Worm (Caenorhabditis elegans) whole organism, L4 larva: ENCODE data around the gene mdt-21.

Source experiments
- F44E2.7 ChIP-seq: fragments of 200-800 bp; sonication (Bioruptor generic); IDR thresholded peaks from 2 replicates; pipeline ENCODE4 v2.1.2; 2022; ENCODE audit warnings: missing genetic modification characterization, missing compliant biosample characterization
- T20F7.1 ChIP-seq: fragments of 200-800 bp; sonication (Bioruptor generic); optimal IDR thresholded peaks from 2 replicates; lab custom pipeline; 2018; ENCODE audit warnings: mild to moderate bottlenecking, missing genetic modification characterization, missing compliant biosample characterization
- aha-1 ChIP-seq: fragments of 150-350 bp; peaks from one replicate; lab custom pipeline; 2014; ENCODE audit warnings: missing biosample characterization, missing genetic modification characterization
- aly-2 ChIP-seq: sonication (generic microtip); optimal IDR thresholded peaks from 2 replicates; lab custom pipeline; 2018; ENCODE audit warnings: missing biosample characterization, missing genetic modification characterization
- arid-1 ChIP-seq: fragments of 200-800 bp; sonication (Bioruptor generic); conservative IDR thresholded peaks from 2 replicates; pipeline ENCODE4 v1.3.6; 2022; ENCODE audit warnings: missing genetic modification reagents, missing genetic modification characterization, missing compliant biosample characterization
- ceh-20 ChIP-seq: fragments of 200-800 bp; sonication (Bioruptor generic); IDR thresholded peaks from 2 replicates; pipeline ENCODE4 v1.3.6; 2022; ENCODE audit warnings: missing genetic modification reagents, missing genetic modification characterization, missing compliant biosample characterization
- ceh-32 ChIP-seq: sonication (generic microtip); optimal IDR thresholded peaks from 2 replicates; lab custom pipeline; 2016; ENCODE audit warnings: mild to moderate bottlenecking, missing genetic modification characterization, missing compliant biosample characterization; ENCODE audit not compliant: poor library complexity
- ceh-82 ChIP-seq: sonication (generic microtip); optimal IDR thresholded peaks from 2 replicates; lab custom pipeline; 2017; ENCODE audit warnings: missing biosample characterization, missing genetic modification characterization
- daf-16 ChIP-seq, 3 experiments: sonication (generic microtip); optimal IDR thresholded peaks; 2 replicates each; lab custom pipeline; 2016 to 2017; ENCODE audit warnings: missing genetic modification characterization in 3 of 3, missing genetic modification reagents in 3 of 3, mild to moderate bottlenecking in 2 of 3, missing compliant biosample characterization in 2 of 3, missing biosample characterization in 1 of 3, moderate library complexity in 1 of 3
- daf-19 ChIP-seq: fragments of 200-800 bp; sonication (Bioruptor generic); conservative IDR thresholded peaks from 2 replicates; pipeline ENCODE4 v1.3.6; 2022; ENCODE audit warnings: missing genetic modification characterization, missing compliant biosample characterization
- dve-1 ChIP-seq: sonication (generic microtip); optimal IDR thresholded peaks from 2 replicates; lab custom pipeline; 2017; ENCODE audit warnings: antibody characterized with exemption, mild to moderate bottlenecking, missing genetic modification characterization, missing compliant biosample characterization; ENCODE audit not compliant: insufficient read depth
- egl-27 ChIP-seq: sonication (generic microtip); optimal IDR thresholded peaks from 3 replicates; lab custom pipeline; 2017; ENCODE audit warnings: missing biosample characterization, missing genetic modification reagents, missing genetic modification characterization
- egl-43 ChIP-seq: fragments of 200-800 bp; sonication (Bioruptor generic); IDR thresholded peaks from 2 replicates; pipeline ENCODE4 v1.3.6; 2022; ENCODE audit warnings: missing genetic modification reagents, missing genetic modification characterization, missing compliant biosample characterization
- fkh-10 ChIP-seq: fragments of 150-350 bp; optimal IDR thresholded peaks from 2 replicates; lab custom pipeline; 2014; ENCODE audit warnings: missing biosample characterization, missing genetic modification reagents, missing genetic modification characterization
- gei-8 ChIP-seq: fragments of 200-800 bp; sonication (Bioruptor generic); optimal IDR thresholded peaks from 2 replicates; lab custom pipeline; 2018; ENCODE audit warnings: mild to moderate bottlenecking, missing genetic modification characterization, missing compliant biosample characterization
- hmg-1.1 ChIP-seq: fragments of 200-800 bp; sonication (Bioruptor generic); IDR thresholded peaks from 2 replicates; pipeline ENCODE4 v1.3.6; 2022; ENCODE audit warnings: missing genetic modification reagents, missing genetic modification characterization, missing compliant biosample characterization
- jun-1 ChIP-seq: fragments of 150-350 bp; optimal IDR thresholded peaks from 2 replicates; lab custom pipeline; 2014; ENCODE audit warnings: missing biosample characterization, missing genetic modification reagents, missing genetic modification characterization
- lin-13 ChIP-seq: fragments of 150-350 bp; optimal IDR thresholded peaks from 2 replicates; lab custom pipeline; 2014; ENCODE audit warnings: missing biosample characterization, missing genetic modification reagents, missing genetic modification characterization
- lin-15B ChIP-seq: fragments of 150-350 bp; sonication (generic microtip); optimal IDR thresholded peaks from 3 replicates; lab custom pipeline; 2014; ENCODE audit warnings: missing biosample characterization, missing genetic modification characterization
- lin-38 ChIP-seq: fragments of 200-800 bp; sonication (Bioruptor generic); IDR thresholded peaks from 2 replicates; pipeline ENCODE4 v1.3.6; 2022; ENCODE audit warnings: missing genetic modification reagents, missing genetic modification characterization, missing compliant biosample characterization
- lir-3 ChIP-seq: sonication (generic microtip); optimal IDR thresholded peaks from 2 replicates; lab custom pipeline; 2016; ENCODE audit warnings: mild to moderate bottlenecking, missing genetic modification characterization, missing compliant biosample characterization
- madf-9 ChIP-seq: fragments of 200-800 bp; sonication (Bioruptor generic); conservative IDR thresholded peaks from 2 replicates; pipeline ENCODE4 v1.3.6; 2022; ENCODE audit warnings: missing genetic modification reagents, missing genetic modification characterization, missing compliant biosample characterization
- mdt-29 ChIP-seq: fragments of 200-800 bp; sonication (Bioruptor generic); IDR thresholded peaks from 2 replicates; pipeline ENCODE4 v1.3.6; 2022; ENCODE audit warnings: missing genetic modification reagents, missing genetic modification characterization, missing compliant biosample characterization
- mep-1 ChIP-seq: fragments of 150-350 bp; sonication (generic microtip); optimal IDR thresholded peaks from 3 replicates; lab custom pipeline; 2014; ENCODE audit warnings: missing biosample characterization, missing genetic modification characterization
- mxl-3 ChIP-seq: fragments of 200-800 bp; sonication (Bioruptor generic); optimal IDR thresholded peaks from 2 replicates; lab custom pipeline; 2018; ENCODE audit warnings: mild to moderate bottlenecking, missing genetic modification characterization, missing compliant biosample characterization
- nhr-11 ChIP-seq: fragments of 150-350 bp; optimal IDR thresholded peaks from 2 replicates; lab custom pipeline; 2014; ENCODE audit warnings: missing biosample characterization, missing genetic modification characterization
- nhr-237 ChIP-seq: sonication (generic microtip); optimal IDR thresholded peaks from 2 replicates; lab custom pipeline; 2017; ENCODE audit warnings: missing biosample characterization, missing genetic modification characterization
- nhr-25 ChIP-seq: sonication (generic microtip); optimal IDR thresholded peaks from 2 replicates; lab custom pipeline; 2017; ENCODE audit warnings: missing genetic modification characterization, mild to moderate bottlenecking, missing compliant biosample characterization, antibody characterized with exemption, moderate library complexity, borderline replicate concordance; ENCODE audit not compliant: insufficient read depth
- nhr-28 ChIP-seq: fragments of 150-350 bp; optimal IDR thresholded peaks from 2 replicates; lab custom pipeline; 2014; ENCODE audit warnings: missing biosample characterization, missing genetic modification characterization
- nhr-41 ChIP-seq: fragments of 200-800 bp; sonication (Bioruptor generic); IDR thresholded peaks from 2 replicates; pipeline ENCODE4 v1.3.6; 2022; ENCODE audit warnings: missing genetic modification reagents, missing genetic modification characterization, missing compliant biosample characterization
- nhr-42 ChIP-seq: fragments of 200-800 bp; sonication (Bioruptor generic); IDR thresholded peaks from 2 replicates; pipeline ENCODE4 v1.3.6; 2022; ENCODE audit warnings: missing genetic modification characterization, missing compliant biosample characterization
- nhr-48 ChIP-seq: sonication (generic microtip); optimal IDR thresholded peaks from 2 replicates; lab custom pipeline; 2016; ENCODE audit warnings: mild to moderate bottlenecking, missing genetic modification characterization, missing compliant biosample characterization
- nhr-6 ChIP-seq: fragments of 150-350 bp; optimal IDR thresholded peaks from 2 replicates; lab custom pipeline; 2014; ENCODE audit warnings: missing biosample characterization, missing genetic modification characterization
- nhr-77 ChIP-seq: fragments of 150-350 bp; optimal IDR thresholded peaks from 2 replicates; lab custom pipeline; 2014; ENCODE audit warnings: missing biosample characterization, missing genetic modification characterization
- php-3 ChIP-seq: fragments of 200-800 bp; sonication (Bioruptor generic); IDR thresholded peaks from 2 replicates; pipeline ENCODE4 v1.3.6; 2022; ENCODE audit warnings: missing genetic modification reagents, missing genetic modification characterization, missing compliant biosample characterization
- rbr-2 ChIP-seq: sonication (generic microtip); optimal IDR thresholded peaks from 2 replicates; lab custom pipeline; 2016; ENCODE audit warnings: missing genotype, missing genetic modification characterization, missing compliant biosample characterization
- snpc-1.2 ChIP-seq: fragments of 200-800 bp; sonication (Bioruptor generic); IDR thresholded peaks from 2 replicates; pipeline ENCODE4 v1.3.6; 2022; ENCODE audit warnings: missing genetic modification reagents, missing genetic modification characterization, missing compliant biosample characterization
- tag-97 ChIP-seq: fragments of 200-800 bp; sonication (Bioruptor generic); IDR thresholded peaks from 2 replicates; pipeline ENCODE4 v1.3.6; 2022; ENCODE audit warnings: missing genetic modification characterization, missing compliant biosample characterization
- tra-1 ChIP-seq: fragments of 200-800 bp; sonication (Bioruptor generic); IDR thresholded peaks from 2 replicates; pipeline ENCODE4 v1.3.6; 2022; ENCODE audit warnings: missing genetic modification reagents, missing genetic modification characterization, missing compliant biosample characterization
- vab-7 ChIP-seq: fragments of 200-800 bp; sonication (Bioruptor generic); IDR thresholded peaks from 2 replicates; pipeline ENCODE4 v1.3.6; 2022; ENCODE audit warnings: missing genetic modification reagents, missing genetic modification characterization, missing compliant biosample characterization
- zfp-2 ChIP-seq: sonication (generic microtip); optimal IDR thresholded peaks from 2 replicates; lab custom pipeline; 2016; ENCODE audit warnings: mild to moderate bottlenecking, missing genetic modification characterization, missing compliant biosample characterization
- zfp-3 ChIP-seq: fragments of 200-800 bp; sonication (Bioruptor generic); conservative IDR thresholded peaks from 2 replicates; pipeline ENCODE4 v1.3.6; 2022; ENCODE audit warnings: missing genetic modification reagents, missing genetic modification characterization, missing compliant biosample characterization
- ztf-7 ChIP-seq: fragments of 150-350 bp; optimal IDR thresholded peaks from 2 replicates; lab custom pipeline; 2014; ENCODE audit warnings: missing biosample characterization, missing genetic modification characterization

The mdt-21 gene

ce11 chrIII:11825654-11826053 lies 48.2 kb downstream of the mdt-21 start (continued):
- TF ChIP-seq gei-8 (no peak), vab-7 (GFP tag; lab: Robert Waterston, UW) (peak; percentile 31; the same call in 1 of the 2 replicates), mxl-3 (GFP tag; lab: Kevin White, UChicago) (peak; percentile 91), ceh-20 (no peak), nhr-25 (tag; lab: Kevin White, UChicago) (no peak), egl-43 (GFP tag; lab: Robert Waterston, UW) (no peak), hmg-1.1 (GFP tag; lab: Robert Waterston, UW) (peak; percentile 49), lin-13 (GFP tag; lab: Kevin White, UChicago) (peak; percentile 76), zfp-2 (tag; lab: Kevin White, UChicago) (no peak), rbr-2 (peak; percentile 69), nhr-6 (tag; lab: Kevin White, UChicago) (peak; percentile 42), nhr-48 (tag; lab: Kevin White, UChicago) (no peak), jun-1 (no peak), F44E2.7 (no peak), nhr-41 (GFP tag; lab: Robert Waterston, UW) (no peak), lin-38 (GFP tag; lab: Robert Waterston, UW) (peak; percentile 94), tag-97 (GFP tag; lab: Robert Waterston, UW) (no peak), nhr-237 (no peak), nhr-77 (tag; lab: Kevin White, UChicago) (peak; percentile 36), arid-1 (GFP tag; lab: Robert Waterston, UW) (0 out of 2 replicates have a peak, but pooled peaks have one; percentile 42), zfp-3 (GFP tag; lab: Robert Waterston, UW) (no peak), snpc-1.2 (GFP tag; lab: Robert Waterston, UW) (no peak), aha-1 (tag; lab: Kevin White, UChicago) (peak; percentile 93), php-3 (GFP tag; lab: Robert Waterston, UW) (no peak), nhr-42 (GFP tag; lab: Robert Waterston, UW) (no peak), mdt-29 (GFP tag; lab: Robert Waterston, UW) (no peak), aly-2 (no peak), mep-1 (peak; percentile 64), nhr-28 (tag; lab: Kevin White, UChicago) (peak; percentile 56), tra-1 (GFP tag; lab: Robert Waterston, UW) (no peak), daf-19 (GFP tag; lab: Robert Waterston, UW) (no peak), ceh-82 (tag; lab: Kevin White, UChicago) (no peak)

- TF ChIP-seq nhr-42 (GFP tag; lab: Robert Waterston, UW) (no peak), nhr-6 (tag; lab: Kevin White, UChicago) (no peak), nhr-11 (tag; lab: Kevin White, UChicago) (no peak), fkh-10 (GFP tag; lab: Kevin White, UChicago) (no peak)
- TF ChIP-seq, all 104 proteins: peak for 0
These were observed 48.7 kb downstream of the mdt-21 start, which contains the start of gene rsp-8 for ce11 chrIII:11826118-11826517. Gene rsp-8, plus strand, starts transcription at chrIII:11826418.

ce11 chrIII:11829062-11829461 lies 51.6 kb downstream of the mdt-21 start:
- no peak for TF ChIP-seq lin-15B (tag; lab: Kevin White, UChicago)
- TF ChIP-seq egl-27 = no peak
- TF ChIP-seq tra-1 (GFP tag; lab: Robert Waterston, UW) = no peak
- no peak for TF ChIP-seq nhr-28 (tag; lab: Kevin White, UChicago)
- TF ChIP-seq dve-1 (tag; lab: Kevin White, UChicago) = no peak
- TF ChIP-seq hmg-1.1 (GFP tag; lab: Robert Waterston, UW) = no peak
- TF ChIP-seq T20F7.1 (GFP tag; lab: Kevin White, UChicago) = no peak
- no peak for TF ChIP-seq madf-9 (GFP tag; lab: Robert Waterston, UW)
- TF ChIP-seq daf-16 (GFP tag; optimal IDR thresholded peaks at IDR 0.05; lab: Kevin White, UChicago) = no peak
- no peak for TF ChIP-seq daf-16 (tag; optimal IDR thresholded peaks at IDR 0.05; lab: Kevin White, UChicago)
- TF ChIP-seq lir-3 (tag; lab: Kevin White, UChicago) = no peak
- no peak for TF ChIP-seq ceh-32
- TF ChIP-seq ztf-7 = no peak
- TF ChIP-seq, all 104 proteins: peak for 0
